Worm (Caenorhabditis elegans): ENCODE data around the gene F19C7.3.

DNA sequence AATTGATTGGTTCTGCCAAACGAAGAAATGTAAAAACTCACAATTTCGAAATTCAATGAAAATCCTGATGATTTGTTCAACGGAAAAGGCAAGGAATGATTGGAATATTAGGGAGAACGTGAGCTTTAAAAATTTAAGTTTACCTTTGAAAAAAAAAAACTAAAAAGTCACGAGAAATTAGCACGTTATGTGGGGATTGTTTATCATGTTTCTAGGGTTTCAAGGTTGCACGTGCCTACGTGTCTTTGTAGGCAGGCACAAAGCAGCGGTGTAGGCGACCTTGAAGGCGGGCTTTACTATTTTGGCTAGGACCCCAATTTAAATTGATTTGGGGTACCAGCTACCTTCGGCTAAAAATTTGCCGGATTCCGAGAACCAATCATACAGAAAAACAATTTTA, 29.6 kb upstream of the F19C7.3 start, which contains the start of gene F28E10.4:
- TF ChIP-seq ceh-28 (tag; optimal IDR thresholded peaks at IDR 0.05): no peak
- no peak for TF ChIP-seq ztf-11 (tag; optimal IDR thresholded peaks at IDR 0.05)
- no peak for TF ChIP-seq lin-39 (tag; optimal IDR thresholded peaks at IDR 0.05)
- no peak for TF ChIP-seq jun-1 (tag; optimal IDR thresholded peaks at IDR 0.05)
- no peak for TF ChIP-seq pqm-1 (tag; optimal IDR thresholded peaks at IDR 0.05)
- TF ChIP-seq ama-1 (optimal IDR thresholded peaks at IDR 0.05): no peak
- no peak for TF ChIP-seq snpc-4 (tag; optimal IDR thresholded peaks at IDR 0.05)
- no peak for TF ChIP-seq nhr-28 (tag; optimal IDR thresholded peaks at IDR 0.05)
- no peak for TF ChIP-seq lir-3 (tag; optimal IDR thresholded peaks at IDR 0.05)
- TF ChIP-seq skn-1 (tag; optimal IDR thresholded peaks at IDR 0.05): no peak
- TF ChIP-seq nhr-25 (tag; optimal IDR thresholded peaks at IDR 0.05; ENCODE audit: borderline replicate concordance, insufficient read depth): no peak
- TF ChIP-seq ceh-82 (tag; optimal IDR thresholded peaks at IDR 0.05): no peak
- TF ChIP-seq pha-4 (GFP tag; IDR thresholded peaks at IDR 0.05): no peak
- no peak for TF ChIP-seq pha-4 (tag; optimal IDR thresholded peaks at IDR 0.05)
